Worm (Caenorhabditis elegans): ENCODE results near the gene Y38H6C.8.
A peak's percentile ranks its signal among the peaks of the same experiment; 100 is the strongest.

Y38H6C.8 gene

DNA sequence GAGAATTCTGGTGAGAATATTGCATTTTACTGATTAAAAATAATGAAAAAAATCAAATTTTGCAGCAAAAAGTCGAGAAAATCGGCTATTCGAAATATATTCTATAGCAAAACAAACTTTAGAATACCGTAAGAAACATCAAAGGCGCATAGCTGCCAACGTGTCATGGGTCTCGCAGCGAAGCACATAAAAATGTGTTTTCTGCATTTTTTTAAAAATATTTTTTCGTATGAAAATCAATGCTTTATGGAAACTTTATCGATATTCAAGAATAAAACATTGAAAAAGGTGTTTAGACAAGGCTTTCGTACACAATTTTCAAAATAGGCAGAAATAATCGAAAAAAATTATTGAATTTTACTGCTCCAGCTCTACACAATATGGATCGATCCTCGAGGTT is 37.2 kb upstream of the Y38H6C.8 start:
- TF ChIP-seq athp-1 (tag; optimal IDR thresholded peaks at IDR 0.05) (no peak), F33H1.4 (GFP tag; IDR thresholded peaks at IDR 0.05) (peak; percentile 88), nfyb-1 (GFP tag; IDR thresholded peaks at IDR 0.05) (no peak), F57C9.4 (tag; optimal IDR thresholded peaks at IDR 0.05) (no peak), hmg-20 (GFP tag; IDR thresholded peaks at IDR 0.05) (no peak), somi-1 (GFP tag; optimal IDR thresholded peaks at IDR 0.05) (no peak), pbrm-1 (GFP tag; IDR thresholded peaks at IDR 0.05) (no peak), nfya-2 (GFP tag; IDR thresholded peaks at IDR 0.05) (no peak), madf-6 (GFP tag; IDR thresholded peaks at IDR 0.05) (peak; percentile 89), nhr-80 (tag; optimal IDR thresholded peaks at IDR 0.05) (no peak), ccch-3 (GFP tag; optimal IDR thresholded peaks at IDR 0.05) (no peak), lsl-1 (GFP tag; optimal IDR thresholded peaks at IDR 0.05) (peak; percentile 85), Y53G8AR.9 (GFP tag; conservative IDR thresholded peaks at IDR 0.05) (no peak), efl-1 (GFP tag; optimal IDR thresholded peaks at IDR 0.05) (peak; percentile 35), ceh-79 (tag; optimal IDR thresholded peaks at IDR 0.05) (no peak), tbp1 (GFP tag; optimal IDR thresholded peaks at IDR 0.05) (no peak), bed-2 (GFP tag; IDR thresholded peaks at IDR 0.05) (no peak), unc-130 (GFP tag; optimal IDR thresholded peaks at IDR 0.05) (no peak), K11D2.4 (GFP tag; IDR thresholded peaks at IDR 0.05) (no peak), madf-8 (GFP tag; conservative IDR thresholded peaks at IDR 0.05) (peak; percentile 56), D2030.7 (GFP tag; IDR thresholded peaks at IDR 0.05) (peak; percentile 73), nfya-1 (tag; optimal IDR thresholded peaks at IDR 0.05; ENCODE audit: borderline replicate concordance, insufficient read depth) (no peak), mes-4 (tag; optimal IDR thresholded peaks at IDR 0.05) (no peak), egl-18 (GFP tag; IDR thresholded peaks at IDR 0.05) (no peak), dox-1 (GFP tag; IDR thresholded peaks at IDR 0.05) (no peak), xnd-1 (tag; optimal IDR thresholded peaks at IDR 0.05) (peak; percentile 80), ceh-91 (GFP tag; IDR thresholded peaks at IDR 0.05) (peak; percentile 62), F37B4.10 (GFP tag; IDR thresholded peaks at IDR 0.05) (no peak)

DNA sequence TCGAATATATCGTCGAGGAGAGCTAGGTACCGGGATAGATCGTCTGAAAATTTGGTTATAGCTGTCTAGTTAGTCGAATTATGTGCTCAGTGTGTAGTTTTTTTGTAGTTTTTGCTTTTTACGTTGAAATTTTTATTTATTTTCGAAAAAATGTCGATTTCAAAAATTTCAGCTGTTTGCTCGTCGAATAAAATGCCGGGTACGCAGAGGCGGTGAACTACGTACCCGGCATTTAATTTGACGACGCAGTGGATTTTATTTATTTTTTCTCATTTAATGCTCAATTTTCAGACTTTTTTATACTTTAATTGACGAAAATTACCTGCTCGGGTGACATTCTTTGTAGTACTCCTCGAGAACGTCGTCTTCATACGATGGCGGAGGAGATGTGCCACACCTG is 36.8 kb upstream of the Y38H6C.8 start:
- TF ChIP-seq nhr-27 (tag; optimal IDR thresholded peaks at IDR 0.05) (no peak), B0035.1 (tag; optimal IDR thresholded peaks at IDR 0.05) (no peak), F33H1.4 (GFP tag; IDR thresholded peaks at IDR 0.05) (peak; percentile 43), cebp-1 (GFP tag; IDR thresholded peaks at IDR 0.05) (no peak), cebp-1 (tag; optimal IDR thresholded peaks at IDR 0.05) (no peak), zim-3 (tag; optimal IDR thresholded peaks at IDR 0.05) (no peak), F57C9.4 (tag; optimal IDR thresholded peaks at IDR 0.05) (no peak), hlh-26 (GFP tag; conservative IDR thresholded peaks at IDR 0.05) (no peak), let-526 (GFP tag; IDR thresholded peaks at IDR 0.05) (no peak), Y53G8AR.9 (GFP tag; conservative IDR thresholded peaks at IDR 0.05) (no peak), madf-6 (GFP tag; IDR thresholded peaks at IDR 0.05) (peak; percentile 42; the same call in 1 of the 2 replicates)

DNA sequence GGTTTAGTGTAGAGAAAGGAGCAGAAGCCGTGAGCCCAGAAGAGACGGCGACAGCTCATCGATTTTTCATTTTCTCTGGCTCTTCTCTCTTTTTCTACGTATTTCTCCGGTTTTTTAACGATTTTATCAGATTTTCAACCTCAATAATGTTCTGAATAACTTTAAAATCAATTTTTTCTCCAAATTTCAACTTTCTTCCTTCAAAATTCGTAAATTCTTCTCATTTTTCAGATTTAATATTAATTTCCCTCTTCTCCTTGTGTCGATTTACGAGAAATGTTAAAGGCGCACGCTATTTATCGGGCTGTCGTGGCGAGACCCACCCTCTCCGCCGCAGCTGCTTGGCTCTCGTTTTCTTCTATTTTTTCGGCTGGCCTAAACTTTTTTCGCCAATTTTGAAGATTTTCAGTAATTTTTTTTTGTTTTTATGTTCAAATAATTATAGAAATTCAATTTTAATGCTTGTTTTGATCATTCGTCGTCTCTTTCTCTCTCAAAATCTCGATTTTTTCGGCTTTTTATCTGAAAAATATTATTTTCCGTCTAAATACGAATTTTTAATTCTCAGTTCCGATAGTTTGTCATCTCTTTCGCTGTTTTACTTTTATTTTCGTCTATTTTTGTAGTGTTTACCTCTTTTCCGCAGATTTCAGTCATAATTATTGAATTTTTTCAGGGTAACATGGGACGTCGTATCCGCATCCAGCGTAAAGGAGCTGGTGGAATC is 34.6 kb upstream of the Y38H6C.8 start, which contains the start of the genes calf-1 and rpl-2:
calf-1 (minus strand) TSS at position 77 of the 727 bp plus-strand sequence.
rpl-2 (plus strand) TSS at position 677 of the 727 bp plus-strand sequence.
- TF ChIP-seq attf-6 (GFP tag; IDR thresholded peaks at IDR 0.05), result no peak
- no peak for TF ChIP-seq somi-1 (GFP tag; optimal IDR thresholded peaks at IDR 0.05)
- 0 out of 2 replicates have a peak, but pooled peaks have one; percentile 12 for TF ChIP-seq cebp-1 (GFP tag; IDR thresholded peaks at IDR 0.05)
- TF ChIP-seq cebp-1 (tag; optimal IDR thresholded peaks at IDR 0.05), result peak; percentile 58
- no peak for TF ChIP-seq let-526 (GFP tag; IDR thresholded peaks at IDR 0.05)
- peak; percentile 69; the same call in 1 of the 2 replicates for TF ChIP-seq D2030.7 (GFP tag; IDR thresholded peaks at IDR 0.05)
- TF ChIP-seq rcor-1 (GFP tag; IDR thresholded peaks at IDR 0.05), result no peak
- no peak for TF ChIP-seq lin-35 (GFP tag; optimal IDR thresholded peaks at IDR 0.05)
- TF ChIP-seq tlf-1 (GFP tag; optimal IDR thresholded peaks at IDR 0.05), result no peak
- no peak for TF ChIP-seq Y53G8AR.9 (GFP tag; conservative IDR thresholded peaks at IDR 0.05)
- peak; percentile 13 for TF ChIP-seq tbp1 (GFP tag; optimal IDR thresholded peaks at IDR 0.05)
- TF ChIP-seq egrh-3 (GFP tag; IDR thresholded peaks at IDR 0.05), result 0 out of 2 replicates have a peak, but pooled peaks have one; percentile 15
- TF ChIP-seq hsf-1 (GFP tag; IDR thresholded peaks at IDR 0.05), result no peak
- no peak for TF ChIP-seq fkh-3 (tag; optimal IDR thresholded peaks at IDR 0.05)
- TF ChIP-seq lag-1 (GFP tag; IDR thresholded peaks at IDR 0.05), result no peak
- no peak for TF ChIP-seq bed-1 (GFP tag; IDR thresholded peaks at IDR 0.05)
- no peak for TF ChIP-seq let-607 (tag; optimal IDR thresholded peaks at IDR 0.05)

Measured in whole organism, young adult.